Worm (Caenorhabditis elegans) whole organism, L4 larva: Measurements from ENCODE around the gene mau-8.

ENCODE experiments used
- F10B5.3 ChIP-seq: sonication (generic microtip); optimal IDR thresholded peaks from 2 replicates; lab custom pipeline; 2016; ENCODE audit warnings: mild to moderate bottlenecking, missing genetic modification characterization, missing compliant biosample characterization
- F26F4.8 ChIP-seq: fragments of 200-800 bp; sonication (Bioruptor generic); conservative IDR thresholded peaks from 2 replicates; pipeline ENCODE4 v1.3.6; 2022; ENCODE audit warnings: missing genetic modification characterization, missing compliant biosample characterization
- F37D6.2 ChIP-seq: sonication (generic microtip); optimal IDR thresholded peaks from 2 replicates; lab custom pipeline; 2016; ENCODE audit warnings: mild to moderate bottlenecking, missing genetic modification characterization, missing compliant biosample characterization
- F44E2.7 ChIP-seq: fragments of 200-800 bp; sonication (Bioruptor generic); IDR thresholded peaks from 2 replicates; pipeline ENCODE4 v2.1.2; 2022; ENCODE audit warnings: missing genetic modification characterization, missing compliant biosample characterization
- F49E8.2 ChIP-seq: sonication (generic microtip); optimal IDR thresholded peaks from 2 replicates; lab custom pipeline; 2016; ENCODE audit warnings: missing compliant biosample characterization, mild to moderate bottlenecking, missing genetic modification characterization, borderline replicate concordance
- R02D3.7 ChIP-seq: fragments of 150-350 bp; sonication (generic microtip); optimal IDR thresholded peaks from 3 replicates; lab custom pipeline; 2014; ENCODE audit warnings: missing biosample characterization, missing genetic modification characterization
- T20F7.1 ChIP-seq: fragments of 200-800 bp; sonication (Bioruptor generic); optimal IDR thresholded peaks from 2 replicates; lab custom pipeline; 2018; ENCODE audit warnings: mild to moderate bottlenecking, missing genetic modification characterization, missing compliant biosample characterization
- T26A8.4 ChIP-seq: fragments of 200-800 bp; sonication (Bioruptor generic); IDR thresholded peaks from 2 replicates; pipeline ENCODE4 v1.3.6; 2022; ENCODE audit warnings: missing genetic modification characterization, missing compliant biosample characterization
- Y75B8A.6 ChIP-seq: fragments of 200-800 bp; sonication (Bioruptor generic); IDR thresholded peaks from 2 replicates; pipeline ENCODE4 v1.3.6; 2022; ENCODE audit warnings: missing genetic modification reagents, missing genetic modification characterization, missing compliant biosample characterization
- ZK337.2 ChIP-seq: fragments of 200-800 bp; sonication (Bioruptor generic); IDR thresholded peaks from 2 replicates; pipeline ENCODE4 v1.3.6; 2022; ENCODE audit warnings: missing genetic modification reagents, missing genetic modification characterization, missing compliant biosample characterization
- aly-2 ChIP-seq: sonication (generic microtip); optimal IDR thresholded peaks from 2 replicates; lab custom pipeline; 2018; ENCODE audit warnings: missing biosample characterization, missing genetic modification characterization
- ama-1 ChIP-seq: fragments of 150-350 bp; optimal IDR thresholded peaks from 2 replicates; lab custom pipeline; 2014; ENCODE audit warnings: inconsistent platforms, mixed read lengths
- arid-1 ChIP-seq: fragments of 200-800 bp; sonication (Bioruptor generic); conservative IDR thresholded peaks from 2 replicates; pipeline ENCODE4 v1.3.6; 2022; ENCODE audit warnings: missing genetic modification reagents, missing genetic modification characterization, missing compliant biosample characterization
- ceh-28 ChIP-seq: fragments of 150-350 bp; optimal IDR thresholded peaks from 2 replicates; lab custom pipeline; 2014; ENCODE audit warnings: missing biosample characterization, missing genetic modification reagents, missing genetic modification characterization
- ceh-62 ChIP-seq: sonication (generic microtip); optimal IDR thresholded peaks from 2 replicates; lab custom pipeline; 2017; ENCODE audit warnings: missing biosample characterization, missing genetic modification characterization
- ces-1 ChIP-seq: fragments of 150-350 bp; sonication (generic microtip); optimal IDR thresholded peaks from 4 replicates; lab custom pipeline; 2014; ENCODE audit warnings: missing biosample characterization, missing genetic modification reagents, missing genetic modification characterization
- ctbp-1 ChIP-seq: fragments of 200-800 bp; sonication (Bioruptor generic); IDR thresholded peaks from 2 replicates; pipeline ENCODE4 v1.3.6; 2022; ENCODE audit warnings: missing genetic modification reagents, missing genetic modification characterization, missing compliant biosample characterization
- daf-19 ChIP-seq: fragments of 200-800 bp; sonication (Bioruptor generic); conservative IDR thresholded peaks from 2 replicates; pipeline ENCODE4 v1.3.6; 2022; ENCODE audit warnings: missing genetic modification characterization, missing compliant biosample characterization
- dmd-8 ChIP-seq: fragments of 200-800 bp; sonication (Bioruptor generic); IDR thresholded peaks from 2 replicates; pipeline ENCODE4 v1.3.6; 2022; ENCODE audit warnings: missing genetic modification characterization, missing compliant biosample characterization
- egl-43 ChIP-seq: fragments of 200-800 bp; sonication (Bioruptor generic); IDR thresholded peaks from 2 replicates; pipeline ENCODE4 v1.3.6; 2022; ENCODE audit warnings: missing genetic modification reagents, missing genetic modification characterization, missing compliant biosample characterization
- fos-1 ChIP-seq: fragments of 150-350 bp; optimal IDR thresholded peaks from 2 replicates; lab custom pipeline; 2014; ENCODE audit warnings: missing biosample characterization, missing genetic modification characterization
- gei-8 ChIP-seq: fragments of 200-800 bp; sonication (Bioruptor generic); optimal IDR thresholded peaks from 2 replicates; lab custom pipeline; 2018; ENCODE audit warnings: mild to moderate bottlenecking, missing genetic modification characterization, missing compliant biosample characterization
- hlh-11 ChIP-seq: fragments of 200-800 bp; sonication (Bioruptor generic); optimal IDR thresholded peaks from 2 replicates; lab custom pipeline; 2018; ENCODE audit warnings: mild to moderate bottlenecking, missing genetic modification characterization, missing compliant biosample characterization
- hlh-30 ChIP-seq: sonication (generic microtip); optimal IDR thresholded peaks from 2 replicates; lab custom pipeline; 2017; ENCODE audit warnings: antibody characterized with exemption, mild to moderate bottlenecking, missing genetic modification characterization, missing compliant biosample characterization; ENCODE audit not compliant: insufficient read depth
- lim-7 ChIP-seq: fragments of 200-800 bp; sonication (Bioruptor generic); IDR thresholded peaks from 2 replicates; pipeline ENCODE4 v1.3.6; 2022; ENCODE audit warnings: missing genetic modification characterization, missing compliant biosample characterization
- lin-29 ChIP-seq: fragments of 200-800 bp; sonication (Bioruptor generic); IDR thresholded peaks from 2 replicates; pipeline ENCODE4 v1.3.6; 2022; ENCODE audit warnings: missing genetic modification reagents, missing genetic modification characterization, missing compliant biosample characterization
- lin-38 ChIP-seq: fragments of 200-800 bp; sonication (Bioruptor generic); IDR thresholded peaks from 2 replicates; pipeline ENCODE4 v1.3.6; 2022; ENCODE audit warnings: missing genetic modification reagents, missing genetic modification characterization, missing compliant biosample characterization
- madf-5 ChIP-seq, 2 experiments: fragments of 200-800 bp; sonication (Bioruptor generic); IDR thresholded peaks; 2 replicates each; pipeline ENCODE4 v1.3.6; 2022; ENCODE audit warnings: missing compliant biosample characterization in 2 of 2, missing genetic modification characterization in 2 of 2
- mdt-29 ChIP-seq: fragments of 200-800 bp; sonication (Bioruptor generic); IDR thresholded peaks from 2 replicates; pipeline ENCODE4 v1.3.6; 2022; ENCODE audit warnings: missing genetic modification reagents, missing genetic modification characterization, missing compliant biosample characterization
- mep-1 ChIP-seq: fragments of 150-350 bp; sonication (generic microtip); optimal IDR thresholded peaks from 3 replicates; lab custom pipeline; 2014; ENCODE audit warnings: missing biosample characterization, missing genetic modification characterization
- mxl-2 ChIP-seq: fragments of 200-800 bp; sonication (Bioruptor generic); conservative IDR thresholded peaks from 2 replicates; pipeline ENCODE4 v1.3.6; 2022; ENCODE audit warnings: missing genetic modification reagents, missing genetic modification characterization, missing compliant biosample characterization
- mxl-3 ChIP-seq: fragments of 200-800 bp; sonication (Bioruptor generic); optimal IDR thresholded peaks from 2 replicates; lab custom pipeline; 2018; ENCODE audit warnings: mild to moderate bottlenecking, missing genetic modification characterization, missing compliant biosample characterization
- nhr-10 ChIP-seq: fragments of 150-350 bp; optimal IDR thresholded peaks from 2 replicates; lab custom pipeline; 2014; ENCODE audit warnings: missing biosample characterization, missing genetic modification characterization
- nhr-11 ChIP-seq: fragments of 150-350 bp; optimal IDR thresholded peaks from 2 replicates; lab custom pipeline; 2014; ENCODE audit warnings: missing biosample characterization, missing genetic modification characterization
- nhr-25 ChIP-seq: sonication (generic microtip); optimal IDR thresholded peaks from 2 replicates; lab custom pipeline; 2017; ENCODE audit warnings: missing genetic modification characterization, mild to moderate bottlenecking, missing compliant biosample characterization, antibody characterized with exemption, moderate library complexity, borderline replicate concordance; ENCODE audit not compliant: insufficient read depth
- nhr-77 ChIP-seq: fragments of 150-350 bp; optimal IDR thresholded peaks from 2 replicates; lab custom pipeline; 2014; ENCODE audit warnings: missing biosample characterization, missing genetic modification characterization
- pqm-1 ChIP-seq: sonication (generic microtip); optimal IDR thresholded peaks from 2 replicates; lab custom pipeline; 2017; ENCODE audit warnings: missing biosample characterization, missing genetic modification characterization
- set-16 ChIP-seq: fragments of 200-800 bp; sonication (Bioruptor generic); IDR thresholded peaks from 2 replicates; pipeline ENCODE4 v1.3.6; 2022; ENCODE audit warnings: missing genetic modification reagents, missing genetic modification characterization, missing compliant biosample characterization
- skn-1 ChIP-seq: fragments of 150-350 bp; optimal IDR thresholded peaks from 2 replicates; lab custom pipeline; 2014; ENCODE audit warnings: missing biosample characterization, missing genetic modification characterization
- snpc-1.2 ChIP-seq: fragments of 200-800 bp; sonication (Bioruptor generic); IDR thresholded peaks from 2 replicates; pipeline ENCODE4 v1.3.6; 2022; ENCODE audit warnings: missing genetic modification reagents, missing genetic modification characterization, missing compliant biosample characterization
- tag-97 ChIP-seq: fragments of 200-800 bp; sonication (Bioruptor generic); IDR thresholded peaks from 2 replicates; pipeline ENCODE4 v1.3.6; 2022; ENCODE audit warnings: missing genetic modification characterization, missing compliant biosample characterization
- unc-130 ChIP-seq: sonication (generic microtip); optimal IDR thresholded peaks from 2 replicates; lab custom pipeline; 2016; ENCODE audit warnings: missing genetic modification reagents, missing genetic modification characterization, missing compliant biosample characterization
- unc-62 ChIP-seq, 3 experiments: fragments of 150-350 bp in 1 of 3; sonication (generic microtip); optimal IDR thresholded peaks in 2 of 3; peaks in 1 of 3; 1 replicate in 1 of 3; 2 replicates in 2 of 3; lab custom pipeline; 2014 to 2017; ENCODE audit warnings: missing biosample characterization in 3 of 3, missing genetic modification characterization in 3 of 3, missing genetic modification reagents in 3 of 3, missing genotype in 1 of 3
- vab-7 ChIP-seq: fragments of 200-800 bp; sonication (Bioruptor generic); IDR thresholded peaks from 2 replicates; pipeline ENCODE4 v1.3.6; 2022; ENCODE audit warnings: missing genetic modification reagents, missing genetic modification characterization, missing compliant biosample characterization
- zfp-2 ChIP-seq: sonication (generic microtip); optimal IDR thresholded peaks from 2 replicates; lab custom pipeline; 2016; ENCODE audit warnings: mild to moderate bottlenecking, missing genetic modification characterization, missing compliant biosample characterization
- ztf-11 ChIP-seq: fragments of 150-350 bp; optimal IDR thresholded peaks from 2 replicates; lab custom pipeline; 2014; ENCODE audit warnings: missing biosample characterization, missing genetic modification characterization
- ztf-7 ChIP-seq: fragments of 150-350 bp; optimal IDR thresholded peaks from 2 replicates; lab custom pipeline; 2014; ENCODE audit warnings: missing biosample characterization, missing genetic modification characterization

Gene mau-8

DNA sequence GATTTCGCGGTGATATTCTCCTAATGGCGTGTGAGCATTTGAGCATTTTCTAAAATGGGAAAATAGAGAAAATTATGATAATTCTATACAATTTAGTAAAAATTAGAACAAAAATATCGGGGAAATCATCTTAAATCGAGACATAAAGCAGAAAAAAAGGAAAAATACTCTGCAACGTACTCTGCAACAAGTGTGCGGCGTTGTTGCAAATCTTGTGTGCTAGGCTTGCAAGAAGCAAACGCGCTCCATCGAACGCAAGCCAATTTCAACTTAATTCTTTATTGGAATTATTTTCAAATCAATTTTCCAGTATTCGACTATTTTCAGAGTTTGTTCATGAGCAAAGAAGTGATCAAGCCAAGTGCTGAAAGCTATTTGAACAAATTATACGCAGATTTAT, 8.2 kb downstream of the mau-8 start, which contains the start of the genes Y62E10A.20, Y62E10A.23 and mdt-9 (continued):
- TF ChIP-seq mdt-29 (GFP tag; lab: Robert Waterston, UW) = no peak

DNA sequence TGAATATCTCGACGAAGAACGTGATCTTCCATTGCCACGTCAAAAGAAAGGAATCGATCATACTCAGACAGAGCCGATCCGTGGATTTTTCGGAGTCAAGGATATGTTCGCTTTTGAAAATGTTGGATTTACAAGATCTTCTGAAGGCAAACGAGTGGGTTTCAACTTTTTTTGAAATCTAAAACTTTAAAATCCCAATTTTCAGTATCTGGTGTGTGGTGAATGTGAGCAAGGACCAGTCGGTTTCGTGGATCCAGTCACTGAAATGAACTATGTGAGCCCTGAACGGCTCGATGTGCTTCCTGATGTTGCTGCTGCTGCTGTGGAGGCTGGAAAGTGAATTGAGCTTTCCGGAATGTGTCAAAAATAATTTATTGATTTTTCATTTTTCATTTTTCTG, 9.1 kb downstream of the mau-8 start, which contains the start of gene lsm-3:
lsm-3 (plus strand) TSS at position 301 of the 400 bp plus-strand sequence.
- TF ChIP-seq F49E8.2 (tag; lab: Kevin White, UChicago) (no peak), hlh-30 (tag; lab: Kevin White, UChicago) (no peak), unc-62 (GFP tag; optimal IDR thresholded peaks at IDR 0.05 in 1 of 2; lab: Kevin White, UChicago) (peak in 1 of 2 experiments; percentile 88), unc-62 (tag; optimal IDR thresholded peaks at IDR 0.05; lab: Kevin White, UChicago) (no peak)
- TF ChIP-seq, all 104 proteins: peak for 1

DNA sequence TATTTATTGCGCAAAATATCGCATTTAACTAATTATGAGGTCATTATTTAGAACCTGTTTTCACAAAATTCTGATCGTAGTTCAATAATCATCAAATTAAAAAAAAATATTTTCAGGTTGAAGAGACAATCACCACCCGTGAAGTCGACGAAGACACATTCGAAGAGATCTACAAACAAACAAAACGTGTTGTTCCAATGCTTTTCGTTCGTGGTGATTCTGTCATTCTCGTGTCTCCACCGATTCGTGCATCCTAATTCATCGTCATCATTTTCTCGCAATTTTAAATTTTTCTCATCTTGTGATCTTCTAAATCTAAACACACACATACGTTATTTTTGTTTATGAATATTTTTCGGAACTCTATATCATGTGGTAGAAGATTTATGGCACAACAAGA, 11.0 kb downstream of the mau-8 start:
- 0 out of 2 replicates have a peak, but pooled peaks have one; percentile 35 for TF ChIP-seq dmd-8
- TF ChIP-seq T20F7.1 (GFP tag; lab: Kevin White, UChicago) = peak; percentile 43
- no peak for TF ChIP-seq nhr-25 (tag; lab: Kevin White, UChicago)
- TF ChIP-seq nhr-77 (tag; lab: Kevin White, UChicago) = peak; percentile 60
- TF ChIP-seq F37D6.2 (tag; lab: Kevin White, UChicago) = no peak
- TF ChIP-seq Y75B8A.6 (GFP tag; lab: Robert Waterston, UW) = no peak
- no peak for TF ChIP-seq lin-29 (GFP tag; lab: Robert Waterston, UW)
- TF ChIP-seq mxl-3 = no peak
- TF ChIP-seq snpc-1.2 (GFP tag; lab: Robert Waterston, UW) = no peak
- no peak for TF ChIP-seq ceh-28 (tag; lab: Kevin White, UChicago)
- TF ChIP-seq F44E2.7 (GFP tag; lab: Robert Waterston, UW) = no peak
- no peak for TF ChIP-seq fos-1 (tag; lab: Kevin White, UChicago)
- peak; percentile 90 for TF ChIP-seq nhr-10 (tag; lab: Kevin White, UChicago)
- no peak for TF ChIP-seq skn-1 (tag; lab: Kevin White, UChicago)
- peak; percentile 50; the same call in 1 of the 2 replicates for TF ChIP-seq ctbp-1 (GFP tag; lab: Robert Waterston, UW)
- no peak for TF ChIP-seq gei-8 (GFP tag; lab: Kevin White, UChicago)
- no peak for TF ChIP-seq ZK337.2 (GFP tag; lab: Robert Waterston, UW)
- TF ChIP-seq mxl-2 (GFP tag; lab: Robert Waterston, UW) = peak; percentile 54
- TF ChIP-seq lin-38 (GFP tag; lab: Robert Waterston, UW) = peak; percentile 70
- TF ChIP-seq nhr-11 (tag; lab: Kevin White, UChicago) = no peak
- no peak for TF ChIP-seq F26F4.8 (GFP tag; lab: Robert Waterston, UW)
- TF ChIP-seq egl-43 (GFP tag; lab: Robert Waterston, UW) = no peak
- TF ChIP-seq unc-130 (GFP tag; lab: Kevin White, UChicago) = no peak
- no peak for TF ChIP-seq madf-5 (GFP tag; IDR thresholded peaks at IDR 0.05; lab: Robert Waterston, UW)
- no peak for TF ChIP-seq ceh-62 (tag; lab: Kevin White, UChicago)
- no peak for TF ChIP-seq vab-7 (GFP tag; lab: Robert Waterston, UW)
- TF ChIP-seq mep-1 (tag; lab: Kevin White, UChicago) = peak; percentile 83
- TF ChIP-seq ces-1 (GFP tag; lab: Kevin White, UChicago) = no peak
- TF ChIP-seq lim-7 (GFP tag; lab: Robert Waterston, UW) = no peak
- TF ChIP-seq tag-97 (GFP tag; lab: Robert Waterston, UW) = no peak
- TF ChIP-seq pqm-1 (tag; lab: Kevin White, UChicago) = no peak
- peak; percentile 33 for TF ChIP-seq R02D3.7 (tag; lab: Kevin White, UChicago)
- TF ChIP-seq daf-19 (GFP tag; lab: Robert Waterston, UW) = peak; percentile 81
- no peak for TF ChIP-seq ztf-11
- TF ChIP-seq set-16 (GFP tag; lab: Robert Waterston, UW) = no peak
- no peak; the same call in 1 of the 2 replicates for TF ChIP-seq arid-1 (GFP tag; lab: Robert Waterston, UW)
- TF ChIP-seq zfp-2 (tag; lab: Kevin White, UChicago) = no peak
- TF ChIP-seq hlh-11 (tag; lab: Kevin White, UChicago) = peak; percentile 39
- no peak for TF ChIP-seq ztf-7 (tag; lab: Kevin White, UChicago)
- TF ChIP-seq aly-2 (tag; lab: Kevin White, UChicago) = no peak
- TF ChIP-seq F10B5.3 (tag; lab: Kevin White, UChicago) = no peak
- TF ChIP-seq T26A8.4 (GFP tag; lab: Robert Waterston, UW) = peak; percentile 69
- TF ChIP-seq ama-1 (lab: Kevin White, UChicago) = peak; percentile 94
